Worm (Caenorhabditis elegans) whole organism, young adult: ENCODE data around the gene srh-290.

Experiments used
- B0261.1 ChIP-seq: sonication (generic microtip); optimal IDR thresholded peaks from 2 replicates; lab custom pipeline; 2016; ENCODE audit warnings: mild to moderate bottlenecking, missing genetic modification characterization, moderate library complexity, missing compliant biosample characterization
- C17E4.6 ChIP-seq: fragments of 200-800 bp; sonication (Bioruptor generic); IDR thresholded peaks from 2 replicates; pipeline ENCODE4 v1.3.6; 2022; ENCODE audit warnings: missing genetic modification reagents, missing genetic modification characterization, missing compliant biosample characterization
- F22D6.2 ChIP-seq: sonication (generic microtip); optimal IDR thresholded peaks from 2 replicates; lab custom pipeline; 2016; ENCODE audit warnings: mild to moderate bottlenecking, missing genetic modification characterization, missing compliant biosample characterization
- ama-1 ChIP-seq, 3 experiments: fragments of 150-350 bp in 1 of 3; sonication (generic microtip) in 2 of 3; optimal IDR thresholded peaks; 2 replicates each; lab custom pipeline; 2014 to 2018; ENCODE audit warnings: missing biosample characterization in 2 of 3, missing genetic modification characterization in 2 of 3, missing genetic modification reagents in 2 of 3
- aptf-2 ChIP-seq: fragments of 200-800 bp; sonication (Bioruptor generic); conservative IDR thresholded peaks from 2 replicates; pipeline ENCODE4 v1.3.6; 2022; ENCODE audit warnings: missing genetic modification reagents, missing genetic modification characterization, missing compliant biosample characterization
- aptf-3 ChIP-seq: fragments of 200-800 bp; sonication (Bioruptor generic); IDR thresholded peaks from 2 replicates; pipeline ENCODE4 v1.3.6; 2022; ENCODE audit warnings: missing genetic modification characterization, missing compliant biosample characterization
- athp-1 ChIP-seq: sonication (generic microtip); optimal IDR thresholded peaks from 2 replicates; lab custom pipeline; 2017; ENCODE audit warnings: mild to moderate bottlenecking, missing genetic modification characterization, missing compliant biosample characterization
- bed-2 ChIP-seq: fragments of 200-800 bp; sonication (Bioruptor generic); IDR thresholded peaks from 2 replicates; pipeline ENCODE4 v1.3.6; 2022; ENCODE audit warnings: missing genetic modification reagents, missing genetic modification characterization, missing compliant biosample characterization
- ceh-79 ChIP-seq: sonication (generic microtip); optimal IDR thresholded peaks from 2 replicates; lab custom pipeline; 2017; ENCODE audit warnings: mild to moderate bottlenecking, missing genetic modification characterization, missing compliant biosample characterization
- dpl-1 ChIP-seq: fragments of 150-350 bp; optimal IDR thresholded peaks from 2 replicates; lab custom pipeline; 2014; ENCODE audit warnings: missing biosample characterization, missing genetic modification reagents, missing genetic modification characterization
- egl-18 ChIP-seq: fragments of 200-800 bp; sonication (Bioruptor generic); IDR thresholded peaks from 2 replicates; pipeline ENCODE4 v1.3.6; 2022; ENCODE audit warnings: missing genetic modification reagents, missing genetic modification characterization, missing compliant biosample characterization
- egl-44 ChIP-seq: fragments of 200-800 bp; sonication (Bioruptor generic); IDR thresholded peaks from 2 replicates; pipeline ENCODE4 v1.3.6; 2022; ENCODE audit warnings: missing genetic modification reagents, missing genetic modification characterization, missing compliant biosample characterization
- egrh-3 ChIP-seq: fragments of 200-800 bp; sonication (Bioruptor generic); IDR thresholded peaks from 2 replicates; pipeline ENCODE4 v1.3.6; 2022; ENCODE audit warnings: missing genetic modification reagents, missing genetic modification characterization, missing compliant biosample characterization
- him-1 ChIP-seq: sonication (generic microtip); optimal IDR thresholded peaks from 2 replicates; lab custom pipeline; 2016; ENCODE audit warnings: missing genotype, missing genetic modification reagents, missing genetic modification characterization, missing compliant biosample characterization
- hmg-20 ChIP-seq: fragments of 200-800 bp; sonication (Bioruptor generic); IDR thresholded peaks from 2 replicates; pipeline ENCODE4 v1.3.6; 2022; ENCODE audit warnings: missing genetic modification reagents, missing genetic modification characterization, missing compliant biosample characterization
- hrde-1 ChIP-seq: sonication (generic microtip); optimal IDR thresholded peaks from 2 replicates; lab custom pipeline; 2016; ENCODE audit warnings: missing genetic modification characterization, mild to moderate bottlenecking, missing compliant biosample characterization, moderate library complexity, missing genotype, missing genetic modification reagents, borderline replicate concordance
- let-607 ChIP-seq, 2 experiments: fragments of 200-800 bp in 1 of 2; sonication (Bioruptor generic) in 1 of 2; sonication (generic microtip) in 1 of 2; optimal IDR thresholded peaks; 2 replicates each; lab custom pipeline; 2016 to 2018; ENCODE audit warnings: mild to moderate bottlenecking in 2 of 2, missing compliant biosample characterization in 2 of 2, missing genetic modification characterization in 2 of 2, moderate library complexity in 2 of 2, missing genotype in 1 of 2
- lin-35 ChIP-seq, 3 experiments: fragments of 150-350 bp in 2 of 3; sonication (generic microtip) in 1 of 3; optimal IDR thresholded peaks; 2 replicates each; lab custom pipeline; 2014 to 2018; ENCODE audit warnings: missing biosample characterization in 3 of 3, missing genetic modification characterization in 3 of 3, missing genetic modification reagents in 3 of 3
- lin-40 ChIP-seq: sonication (generic microtip); optimal IDR thresholded peaks from 2 replicates; lab custom pipeline; 2016; ENCODE audit warnings: missing genetic modification characterization, mild to moderate bottlenecking, missing compliant biosample characterization, missing genotype, missing genetic modification reagents
- madf-3 ChIP-seq: fragments of 200-800 bp; sonication (Bioruptor generic); IDR thresholded peaks from 2 replicates; pipeline ENCODE4 v1.3.6; 2022; ENCODE audit warnings: missing genetic modification reagents, missing genetic modification characterization, missing compliant biosample characterization
- madf-6 ChIP-seq: fragments of 200-800 bp; sonication (Bioruptor generic); IDR thresholded peaks from 2 replicates; pipeline ENCODE4 v1.3.6; 2022; ENCODE audit warnings: missing genetic modification reagents, missing genetic modification characterization, missing compliant biosample characterization
- nfya-2 ChIP-seq: fragments of 200-800 bp; sonication (Bioruptor generic); IDR thresholded peaks from 2 replicates; pipeline ENCODE4 v1.3.6; 2022; ENCODE audit warnings: missing genetic modification reagents, missing genetic modification characterization, missing compliant biosample characterization
- nhr-27 ChIP-seq: fragments of 200-800 bp; sonication (Bioruptor generic); optimal IDR thresholded peaks from 2 replicates; lab custom pipeline; 2018; ENCODE audit warnings: mild to moderate bottlenecking, missing genetic modification characterization, moderate library complexity, missing compliant biosample characterization
- nhr-80 ChIP-seq: sonication (generic microtip); optimal IDR thresholded peaks from 2 replicates; lab custom pipeline; 2016; ENCODE audit warnings: missing genetic modification characterization, missing compliant biosample characterization
- nhr-90 ChIP-seq: sonication (generic microtip); optimal IDR thresholded peaks from 2 replicates; lab custom pipeline; 2016; ENCODE audit warnings: missing genotype, mild to moderate bottlenecking, missing genetic modification characterization, missing compliant biosample characterization
- pbrm-1 ChIP-seq: fragments of 200-800 bp; sonication (Bioruptor generic); IDR thresholded peaks from 2 replicates; pipeline ENCODE4 v1.3.6; 2022; ENCODE audit warnings: missing genetic modification reagents, missing genetic modification characterization, missing compliant biosample characterization
- pha-4 ChIP-seq: fragments of 150-350 bp; sonication (generic microtip); optimal IDR thresholded peaks from 2 replicates; lab custom pipeline; 2014; ENCODE audit warnings: missing biosample characterization, missing genetic modification reagents, missing genetic modification characterization
- repo-1 ChIP-seq: sonication (generic microtip); optimal IDR thresholded peaks from 2 replicates; lab custom pipeline; 2017; ENCODE audit warnings: mild to moderate bottlenecking, missing genetic modification characterization, missing compliant biosample characterization
- rpc-1 ChIP-seq, 2 experiments: fragments of 150-350 bp in 1 of 2; sonication (generic microtip) in 1 of 2; optimal IDR thresholded peaks; 2 replicates each; lab custom pipeline; 2014 to 2018; ENCODE audit warnings: missing biosample characterization in 1 of 2, missing genetic modification characterization in 1 of 2, missing genetic modification reagents in 1 of 2, missing genotype in 1 of 2
- sdz-38 ChIP-seq: sonication (generic microtip); optimal IDR thresholded peaks from 2 replicates; lab custom pipeline; 2016; ENCODE audit warnings: missing genotype, missing genetic modification characterization, missing compliant biosample characterization
- snpc-4 ChIP-seq, 5 experiments: fragments of 150-350 bp in 1 of 5; sonication (generic microtip) in 4 of 5; optimal IDR thresholded peaks; 2 replicates each; lab custom pipeline; 2014 to 2018; ENCODE audit warnings: missing genetic modification characterization in 5 of 5, missing biosample characterization in 3 of 5, antibody characterized with exemption in 2 of 5, mild to moderate bottlenecking in 2 of 5, missing compliant biosample characterization in 2 of 5, missing genotype in 2 of 5, moderate library complexity in 2 of 5, missing genetic modification reagents in 1 of 5
- tbp1 ChIP-seq: fragments of 200-800 bp; sonication (Bioruptor generic); optimal IDR thresholded peaks from 2 replicates; lab custom pipeline; 2018; ENCODE audit warnings: mild to moderate bottlenecking, missing genetic modification characterization, missing compliant biosample characterization
- xnd-1 ChIP-seq: sonication (generic microtip); optimal IDR thresholded peaks from 2 replicates; lab custom pipeline; 2016; ENCODE audit warnings: missing genotype, missing genetic modification reagents, missing genetic modification characterization, missing compliant biosample characterization
- ztf-18 ChIP-seq: sonication (generic microtip); optimal IDR thresholded peaks from 2 replicates; lab custom pipeline; 2016; ENCODE audit warnings: missing genotype, mild to moderate bottlenecking, missing genetic modification characterization, missing compliant biosample characterization
- ztf-28 ChIP-seq: fragments of 200-800 bp; sonication (Bioruptor generic); IDR thresholded peaks from 2 replicates; pipeline ENCODE4 v1.3.6; 2022; ENCODE audit warnings: missing genetic modification reagents, missing genetic modification characterization, missing compliant biosample characterization

Gene srh-290

ce11 chrV:17783542-17783941 lies 6.7 kb upstream of the srh-290 start, which contains the start of gene srab-12:
Gene srab-12, minus strand, starts transcription at chrV:17783642.
- TF ChIP-seq ztf-28 (no peak), egl-44 (GFP tag; lab: Robert Waterston, UW) (no peak)

- TF ChIP-seq tbp1 (GFP tag; lab: Kevin White, UChicago) (peak; percentile 53), lin-35 (GFP tag; optimal IDR thresholded peaks at IDR 0.05; lab: Kevin White, UChicago) (no peak), rpc-1 (optimal IDR thresholded peaks at IDR 0.05; lab: Kevin White, UChicago) (no peak), rpc-1 (tag; optimal IDR thresholded peaks at IDR 0.05; lab: Kevin White, UChicago) (peak; percentile 41)
Measured at ce11 chrV:17784363-17784762, 5.9 kb upstream of the srh-290 start.

DNA sequence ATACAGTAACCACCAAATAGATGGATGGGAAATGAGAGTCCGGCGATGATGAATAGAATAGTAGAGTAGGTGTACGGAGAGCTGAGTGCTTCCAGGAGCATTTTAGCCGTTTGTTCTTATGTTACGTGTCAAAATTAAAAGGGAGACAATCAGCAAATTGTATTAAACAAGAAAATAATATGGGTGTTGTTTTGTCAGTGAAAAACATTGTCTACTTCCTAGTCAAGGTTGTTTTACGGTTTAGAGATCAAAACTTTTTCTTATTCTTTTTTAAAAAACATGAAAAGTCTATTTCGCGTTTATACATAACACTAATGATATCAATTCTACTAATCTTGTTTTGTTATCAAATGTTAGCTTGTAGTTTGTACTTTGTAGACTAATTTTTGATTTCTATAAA lies 3.7 kb downstream of the srh-290 start, which contains the start of gene srh-289:
srh-289 (minus strand) TSS at position 101 of the 400 bp plus-strand sequence.
- no peak for TF ChIP-seq bed-2
- TF ChIP-seq aptf-2 (GFP tag; lab: Robert Waterston, UW), result no peak
- TF ChIP-seq athp-1 (tag; lab: Kevin White, UChicago), result no peak
- no peak for TF ChIP-seq nhr-80
- TF ChIP-seq repo-1 (tag; lab: Kevin White, UChicago), result no peak
- no peak for TF ChIP-seq B0261.1 (tag; lab: Kevin White, UChicago)
- TF ChIP-seq let-607 (tag; optimal IDR thresholded peaks at IDR 0.05; lab: Kevin White, UChicago), result no peak
- no peak for TF ChIP-seq lin-40
- no peak for TF ChIP-seq xnd-1 (tag; lab: Kevin White, UChicago)
- TF ChIP-seq rpc-1 (optimal IDR thresholded peaks at IDR 0.05; lab: Kevin White, UChicago), result no peak
- no peak for TF ChIP-seq rpc-1 (tag; optimal IDR thresholded peaks at IDR 0.05; lab: Kevin White, UChicago)
- no peak for TF ChIP-seq madf-6 (GFP tag; lab: Robert Waterston, UW)
- no peak for TF ChIP-seq pha-4 (tag; lab: Kevin White, UChicago)

DNA sequence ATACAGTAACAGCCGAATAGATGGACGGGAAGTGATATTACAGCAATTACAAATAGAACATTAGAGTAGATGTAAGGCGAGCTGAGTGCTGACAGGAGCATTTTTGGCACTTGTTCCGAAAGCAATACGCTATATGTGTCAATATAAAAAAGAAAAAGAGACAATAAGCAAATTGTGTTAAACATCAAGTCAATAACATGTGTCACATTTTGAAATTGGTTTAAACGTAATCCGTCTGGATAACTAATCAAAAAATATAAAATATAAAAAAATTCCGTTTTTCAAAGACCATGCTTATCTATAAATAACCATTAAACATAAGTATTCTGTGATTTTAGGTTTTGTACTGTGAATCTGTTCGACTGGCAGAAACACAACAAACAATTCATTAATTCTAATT lies 5.4 kb downstream of the srh-290 start, which contains the start of gene srh-288:
srh-288 (minus strand) TSS at position 101 of the 400 bp plus-strand sequence.
- no peak for TF ChIP-seq snpc-4 (GFP tag; optimal IDR thresholded peaks at IDR 0.05; lab: Kevin White, UChicago)
- TF ChIP-seq snpc-4 (tag; optimal IDR thresholded peaks at IDR 0.05; lab: Kevin White, UChicago), result no peak
- TF ChIP-seq egrh-3 (GFP tag; lab: Robert Waterston, UW), result no peak
- no peak for TF ChIP-seq hrde-1 (tag; lab: Kevin White, UChicago)
- TF ChIP-seq ztf-18 (tag; lab: Kevin White, UChicago), result no peak
- TF ChIP-seq nfya-2 (GFP tag; lab: Robert Waterston, UW), result no peak
- no peak for TF ChIP-seq him-1 (tag; lab: Kevin White, UChicago)
- TF ChIP-seq nhr-90 (tag; lab: Kevin White, UChicago), result no peak
- TF ChIP-seq dpl-1 (GFP tag; lab: Kevin White, UChicago), result no peak
- no peak for TF ChIP-seq athp-1 (tag; lab: Kevin White, UChicago)
- TF ChIP-seq aptf-3 (GFP tag; lab: Robert Waterston, UW), result no peak
- TF ChIP-seq pbrm-1 (GFP tag; lab: Robert Waterston, UW), result no peak

- TF ChIP-seq ama-1 (optimal IDR thresholded peaks at IDR 0.05; lab: Kevin White, UChicago) (no peak), ama-1 (GFP tag; optimal IDR thresholded peaks at IDR 0.05; lab: Kevin White, UChicago) (no peak), madf-3 (GFP tag; lab: Robert Waterston, UW) (no peak), hmg-20 (GFP tag; lab: Robert Waterston, UW) (no peak), F22D6.2 (tag; lab: Kevin White, UChicago) (no peak), nhr-27 (tag; lab: Kevin White, UChicago) (no peak), egl-18 (GFP tag; lab: Robert Waterston, UW) (no peak), C17E4.6 (no peak), ceh-79 (no peak), egl-44 (GFP tag; lab: Robert Waterston, UW) (no peak), sdz-38 (tag; lab: Kevin White, UChicago) (no peak)
Measured at ce11 chrV:17798789-17799188, 8.5 kb downstream of the srh-290 start, which contains the start of gene srx-18. Gene srx-18, minus strand, starts transcription at chrV:17798889.
